Fruit fly (Drosophila melanogaster) whole organism, adult: ENCODE results near the gene CG9331.

Experiments
- CG12768 ChIP-seq: fragments of 200-800 bp; sonication (Bioruptor generic); optimal IDR thresholded peaks from 2 replicates; lab custom pipeline; 2017; ENCODE audit warnings: missing biosample characterization, missing genetic modification characterization, mild to moderate bottlenecking, moderate library complexity, missing genetic modification reagents
- CG14711 ChIP-seq: fragments of 200-800 bp; sonication (Bioruptor generic); optimal IDR thresholded peaks from 2 replicates; lab custom pipeline; 2018; ENCODE audit warnings: missing biosample characterization, mild to moderate bottlenecking, missing genetic modification characterization, moderate library complexity
- CG1620 ChIP-seq: fragments of 200-800 bp; sonication (Bioruptor generic); optimal IDR thresholded peaks from 2 replicates; lab custom pipeline; 2016; ENCODE audit warnings: missing biosample characterization, missing genetic modification characterization
- CG5204 ChIP-seq: fragments of 200-800 bp; sonication (Bioruptor generic); optimal IDR thresholded peaks from 2 replicates; lab custom pipeline; 2016; ENCODE audit warnings: missing biosample characterization, missing genetic modification characterization
- CG7045 ChIP-seq: fragments of 200-800 bp; sonication (Bioruptor generic); optimal IDR thresholded peaks from 2 replicates; lab custom pipeline; 2017; ENCODE audit warnings: missing biosample characterization, mild to moderate bottlenecking, missing genetic modification characterization
- Crg-1 ChIP-seq: fragments of 200-800 bp; sonication (Bioruptor generic); optimal IDR thresholded peaks from 2 replicates; lab custom pipeline; 2016; ENCODE audit warnings: missing biosample characterization, missing genetic modification characterization
- Hr96 ChIP-seq: fragments of 200-800 bp; sonication (Bioruptor generic); optimal IDR thresholded peaks from 2 replicates; lab custom pipeline; 2016; ENCODE audit warnings: missing biosample characterization, missing genetic modification characterization
- Mnt ChIP-seq: fragments of 200-800 bp; sonication (Bioruptor generic); optimal IDR thresholded peaks from 2 replicates; lab custom pipeline; 2016; ENCODE audit warnings: missing biosample characterization, mild to moderate bottlenecking, missing genetic modification characterization
- cnc ChIP-seq, 2 experiments: fragments of >200 bp; optimal IDR thresholded peaks; 2 replicates each; lab custom pipeline; 2017
- kay ChIP-seq: fragments of 200-800 bp; sonication (Bioruptor generic); peaks from one replicate; lab custom pipeline; 2016; ENCODE audit warnings: missing biosample characterization, missing genetic modification characterization, borderline replicate concordance
- ovo ChIP-seq: fragments of 200-800 bp; sonication (Bioruptor generic); optimal IDR thresholded peaks from 2 replicates; lab custom pipeline; 2016; ENCODE audit warnings: missing biosample characterization, missing genetic modification characterization
- tj ChIP-seq: fragments of 200-800 bp; sonication (Bioruptor generic); optimal IDR thresholded peaks from 3 replicates; lab custom pipeline; 2017; ENCODE audit warnings: missing biosample characterization, mild to moderate bottlenecking, missing genetic modification characterization, moderate library complexity

- TF ChIP-seq CG5204 (GFP tag; lab: Kevin White, UChicago), result no peak
- peak; percentile 33 for TF ChIP-seq Hr96 (GFP tag; lab: Kevin White, UChicago)
- peak; percentile 12 for TF ChIP-seq tj (GFP tag; lab: Kevin White, UChicago)
- TF ChIP-seq kay, result no peak
- no peak for TF ChIP-seq cnc (optimal IDR thresholded peaks at IDR 0.05; lab: Kevin White, UChicago)
- TF ChIP-seq CG7045 (GFP tag; lab: Kevin White, UChicago), result no peak
- TF ChIP-seq CG12768 (GFP tag; lab: Kevin White, UChicago), result no peak
- TF ChIP-seq Mnt (GFP tag; lab: Kevin White, UChicago), result peak; percentile 47
- TF ChIP-seq CG14711 (tag; lab: Kevin White, UChicago), result peak; percentile 31
- no peak for TF ChIP-seq CG1620 (GFP tag; lab: Kevin White, UChicago)
- peak; percentile 2 for TF ChIP-seq ovo (GFP tag; lab: Kevin White, UChicago)
- no peak for TF ChIP-seq Crg-1
These were observed 25.1 kb upstream of the CG9331 start, which contains the start of gene CG9328 for dm6 chr2L:20797515-20797847.
